Worm (Caenorhabditis elegans) whole organism, mixed stage, embryonic: Measurements from ENCODE around the gene F23F1.6.

Experiments used
- ceh-83 ChIP-seq: fragments of 200-800 bp; sonication (Bioruptor generic); optimal IDR thresholded peaks from 2 replicates; lab custom pipeline; 2018; ENCODE audit warnings: mild to moderate bottlenecking, missing genetic modification characterization, missing compliant biosample characterization
- drap-1 ChIP-seq: fragments of 200-800 bp; sonication (Bioruptor generic); optimal IDR thresholded peaks from 3 replicates; lab custom pipeline; 2018; ENCODE audit warnings: mild to moderate bottlenecking, missing genetic modification characterization, missing compliant biosample characterization
- ztf-11 ChIP-seq: fragments of 150-350 bp; optimal IDR thresholded peaks from 2 replicates; lab custom pipeline; 2014; ENCODE audit warnings: missing biosample characterization, missing genetic modification characterization

DNA sequence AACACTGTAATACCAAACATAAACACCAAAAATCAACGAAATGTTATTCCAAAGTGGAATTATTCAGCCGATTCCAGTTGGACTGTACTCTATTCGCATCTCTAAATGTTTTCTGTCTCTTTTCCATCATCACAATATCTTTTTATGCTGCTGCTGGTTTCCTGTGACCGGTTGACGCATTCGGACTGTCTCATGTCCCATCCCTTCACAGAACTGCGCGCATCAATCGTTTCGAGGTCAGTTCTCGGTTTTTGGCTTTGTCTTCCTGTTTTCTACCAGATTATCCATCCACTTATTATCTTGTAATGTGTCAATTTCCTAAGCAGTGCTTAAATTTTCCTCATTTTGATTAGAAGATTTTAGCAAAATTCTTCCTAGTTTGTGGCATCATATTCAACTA lies 22.9 kb upstream of the F23F1.6 start:
- TF ChIP-seq ztf-11 (tag; lab: Kevin White, UChicago) (no peak), drap-1 (GFP tag; lab: Kevin White, UChicago) (no peak), ceh-83 (GFP tag; lab: Kevin White, UChicago) (no peak)
